Worm (Caenorhabditis elegans): ENCODE results near the gene snb-1.

The snb-1 gene

DNA sequence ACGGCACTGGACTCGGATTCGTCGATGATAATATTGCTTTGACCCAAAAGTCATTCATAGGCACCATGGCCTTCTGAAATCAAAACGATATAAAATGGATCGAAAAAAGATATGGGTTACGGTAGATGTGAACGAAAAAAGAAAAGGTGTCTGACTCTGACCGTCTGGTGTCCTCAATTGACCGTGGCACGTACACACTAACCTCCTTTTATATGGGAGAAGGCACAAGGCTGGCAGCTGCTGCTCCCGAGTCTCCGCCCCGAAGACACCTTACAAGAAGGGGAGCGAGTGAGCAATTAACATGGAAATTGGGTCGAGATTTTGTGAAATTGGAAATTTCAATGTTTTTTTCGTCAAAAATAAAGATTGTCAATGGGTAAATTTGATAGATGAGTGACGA, 25.2 kb upstream of the snb-1 start, which contains the start of gene egl-46:
Gene egl-46 (minus strand): TSS at position 73 of the 400 bp plus-strand sequence.
- TF ChIP-seq ama-1 (optimal IDR thresholded peaks at IDR 0.05) (no peak), nhr-28 (tag; optimal IDR thresholded peaks at IDR 0.05) (no peak), mml-1 (tag; optimal IDR thresholded peaks at IDR 0.05) (no peak), nhr-43 (tag; optimal IDR thresholded peaks at IDR 0.05; ENCODE audit: poor library complexity, severe bottlenecking) (no peak), tbx-2 (tag; optimal IDR thresholded peaks at IDR 0.05) (no peak), lin-15B (tag; optimal IDR thresholded peaks at IDR 0.05) (no peak), unc-62 (GFP tag; optimal IDR thresholded peaks at IDR 0.05) (no peak), ZK546.5 (tag; optimal IDR thresholded peaks at IDR 0.05) (no peak), egl-5 (tag; optimal IDR thresholded peaks at IDR 0.05) (no peak), nhr-23 (tag; optimal IDR thresholded peaks at IDR 0.05) (no peak), elt-3 (tag; optimal IDR thresholded peaks at IDR 0.05) (no peak), pqm-1 (tag; optimal IDR thresholded peaks at IDR 0.05) (no peak), fkh-2 (tag; optimal IDR thresholded peaks at IDR 0.05) (no peak), fkh-10 (GFP tag; optimal IDR thresholded peaks at IDR 0.05) (no peak), hmg-11 (tag; optimal IDR thresholded peaks at IDR 0.05) (no peak), skn-1 (tag; optimal IDR thresholded peaks at IDR 0.05) (no peak)

DNA sequence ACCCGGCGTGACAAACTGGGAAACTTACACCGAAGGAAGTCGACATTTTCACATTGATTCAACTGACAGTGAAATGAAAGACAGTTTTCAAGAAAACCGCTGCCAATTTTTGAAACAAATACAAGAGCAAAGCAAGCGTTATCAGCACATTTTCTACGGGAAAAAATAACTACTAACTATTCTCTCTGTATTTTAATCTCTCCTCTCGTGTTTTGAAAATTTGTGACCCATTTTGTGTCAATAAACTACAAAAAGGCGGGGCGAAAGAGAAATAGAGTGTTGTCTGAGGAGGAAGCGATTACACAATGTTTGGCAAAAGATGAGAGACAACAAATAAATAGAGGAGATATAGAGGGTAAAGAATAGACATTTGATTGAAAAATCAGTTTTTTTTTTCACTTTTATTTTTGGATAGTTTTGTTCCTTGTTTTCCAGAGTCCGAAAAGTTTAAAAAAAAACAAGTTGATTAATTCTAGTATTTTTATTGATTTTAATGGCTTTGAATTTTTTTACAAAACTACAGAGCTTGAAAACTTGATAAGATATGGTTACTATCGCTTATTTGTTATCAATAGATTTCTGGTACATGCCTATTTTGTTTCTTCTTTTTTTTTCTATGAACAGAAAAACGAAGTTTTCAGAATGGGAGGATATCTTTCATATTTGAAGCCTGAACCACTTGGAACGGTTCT, 20.0 kb upstream of the snb-1 start, which contains the start of gene cest-34:
Gene cest-34 (plus strand): TSS at position 642 of the 692 bp plus-strand sequence.
- TF ChIP-seq elt-1 (tag; optimal IDR thresholded peaks at IDR 0.05) (no peak), elt-2 (tag; optimal IDR thresholded peaks at IDR 0.05) (peak; percentile 18), ceh-9 (tag; optimal IDR thresholded peaks at IDR 0.05) (no peak), aly-2 (tag; optimal IDR thresholded peaks at IDR 0.05) (no peak), nhr-28 (tag; optimal IDR thresholded peaks at IDR 0.05) (no peak), nhr-43 (tag; optimal IDR thresholded peaks at IDR 0.05; ENCODE audit: poor library complexity, severe bottlenecking) (no peak), mdl-1 (tag; optimal IDR thresholded peaks at IDR 0.05) (no peak), ztf-4 (tag; optimal IDR thresholded peaks at IDR 0.05) (no peak), jun-1 (tag; optimal IDR thresholded peaks at IDR 0.05) (no peak), ceh-16 (tag; optimal IDR thresholded peaks at IDR 0.05) (no peak), pqm-1 (tag; optimal IDR thresholded peaks at IDR 0.05) (no peak), ZK546.5 (tag; optimal IDR thresholded peaks at IDR 0.05) (no peak), pha-4 (tag; optimal IDR thresholded peaks at IDR 0.05) (peak; percentile 87), nhr-11 (tag; optimal IDR thresholded peaks at IDR 0.05) (no peak), nhr-25 (tag; optimal IDR thresholded peaks at IDR 0.05) (no peak), lin-39 (tag; optimal IDR thresholded peaks at IDR 0.05) (no peak)

DNA sequence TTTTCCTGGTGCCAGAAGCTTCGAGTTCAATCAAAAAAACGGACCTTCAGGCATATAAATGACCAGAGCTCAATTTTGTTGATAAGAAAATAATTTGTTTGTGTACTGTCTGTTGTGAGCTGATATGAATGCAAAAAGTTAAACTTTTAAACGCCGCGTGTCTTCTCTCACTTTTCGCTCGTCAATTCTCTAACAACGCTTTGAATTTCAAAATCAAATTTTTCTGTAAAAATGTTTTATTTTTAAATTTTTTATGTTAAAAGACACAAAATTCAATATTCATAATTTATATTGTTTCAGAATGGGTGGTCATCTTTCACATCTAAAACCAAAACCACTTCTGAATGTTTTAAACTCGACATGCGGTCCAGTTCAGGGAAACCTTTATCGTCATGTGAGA, 17.7 kb upstream of the snb-1 start, which contains the start of gene cest-31:
Gene cest-31 (plus strand): TSS at position 301 of the 400 bp plus-strand sequence.
- TF ChIP-seq nhr-76 (tag; optimal IDR thresholded peaks at IDR 0.05) (no peak), tbx-2 (tag; optimal IDR thresholded peaks at IDR 0.05) (no peak), egl-5 (tag; optimal IDR thresholded peaks at IDR 0.05) (no peak), nhr-12 (tag; optimal IDR thresholded peaks at IDR 0.05) (no peak)

DNA sequence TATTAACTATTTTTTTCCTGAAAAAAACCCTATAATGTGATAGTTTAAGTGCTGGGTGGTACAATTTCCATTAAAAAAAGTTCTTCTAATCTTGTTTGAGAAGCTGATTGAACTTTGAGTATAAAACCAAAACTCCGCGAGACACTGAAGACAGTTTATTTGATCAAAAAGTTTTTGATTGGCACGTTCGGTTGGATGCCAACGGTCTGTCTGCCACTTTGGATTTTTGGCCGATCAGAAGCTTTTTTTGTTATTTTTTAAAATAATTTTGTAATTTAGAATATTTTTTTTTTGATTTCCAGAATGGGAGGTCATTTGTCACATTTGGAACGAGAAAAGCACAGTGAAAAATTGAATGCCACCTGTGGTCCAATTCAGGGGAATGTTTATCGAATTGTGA, 13.2 kb upstream of the snb-1 start, which contains the start of gene cest-28:
Gene cest-28 (plus strand): TSS at position 301 of the 400 bp plus-strand sequence.
- TF ChIP-seq nhr-23 (tag; optimal IDR thresholded peaks at IDR 0.05) = no peak
- no peak for TF ChIP-seq zag-1 (tag; optimal IDR thresholded peaks at IDR 0.05)
- no peak for TF ChIP-seq jun-1 (tag; optimal IDR thresholded peaks at IDR 0.05)
- no peak for TF ChIP-seq nhr-67 (tag; optimal IDR thresholded peaks at IDR 0.05)
- no peak for TF ChIP-seq R02D3.7 (tag; optimal IDR thresholded peaks at IDR 0.05)
- no peak for TF ChIP-seq nfya-1 (tag; optimal IDR thresholded peaks at IDR 0.05; ENCODE audit: insufficient read depth)
- TF ChIP-seq lsy-12 (tag; optimal IDR thresholded peaks at IDR 0.05) = no peak

DNA sequence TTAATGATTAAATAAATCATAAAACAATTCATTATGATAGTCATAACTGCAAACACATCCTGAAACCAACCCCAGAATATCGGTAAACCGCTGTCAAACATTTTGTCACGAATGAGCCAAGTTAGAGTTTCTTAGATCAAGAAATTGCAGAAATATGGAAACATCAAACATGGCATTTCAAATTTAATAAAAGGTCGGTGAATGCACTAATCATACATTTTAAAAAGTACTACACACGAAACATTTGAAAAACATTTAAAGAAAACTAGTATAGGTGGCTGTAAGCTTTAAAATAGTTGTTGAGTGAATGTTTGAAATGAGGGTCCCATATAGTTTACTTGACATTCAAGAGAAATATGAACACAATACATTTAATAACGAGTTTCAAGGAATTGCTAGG, 12.4 kb upstream of the snb-1 start, which contains the start of gene str-180:
Gene str-180 (minus strand): TSS at position 101 of the 400 bp plus-strand sequence.
- TF ChIP-seq nhr-43 (tag; optimal IDR thresholded peaks at IDR 0.05; ENCODE audit: poor library complexity, severe bottlenecking) (no peak), elt-1 (tag; optimal IDR thresholded peaks at IDR 0.05) (no peak), nhr-25 (tag; optimal IDR thresholded peaks at IDR 0.05) (no peak), unc-39 (tag; optimal IDR thresholded peaks at IDR 0.05) (no peak)

All from whole organism, L3 larva.